Fruit fly (Drosophila melanogaster): ENCODE data around the gene Tsp86D.

Tsp86D gene

DNA sequence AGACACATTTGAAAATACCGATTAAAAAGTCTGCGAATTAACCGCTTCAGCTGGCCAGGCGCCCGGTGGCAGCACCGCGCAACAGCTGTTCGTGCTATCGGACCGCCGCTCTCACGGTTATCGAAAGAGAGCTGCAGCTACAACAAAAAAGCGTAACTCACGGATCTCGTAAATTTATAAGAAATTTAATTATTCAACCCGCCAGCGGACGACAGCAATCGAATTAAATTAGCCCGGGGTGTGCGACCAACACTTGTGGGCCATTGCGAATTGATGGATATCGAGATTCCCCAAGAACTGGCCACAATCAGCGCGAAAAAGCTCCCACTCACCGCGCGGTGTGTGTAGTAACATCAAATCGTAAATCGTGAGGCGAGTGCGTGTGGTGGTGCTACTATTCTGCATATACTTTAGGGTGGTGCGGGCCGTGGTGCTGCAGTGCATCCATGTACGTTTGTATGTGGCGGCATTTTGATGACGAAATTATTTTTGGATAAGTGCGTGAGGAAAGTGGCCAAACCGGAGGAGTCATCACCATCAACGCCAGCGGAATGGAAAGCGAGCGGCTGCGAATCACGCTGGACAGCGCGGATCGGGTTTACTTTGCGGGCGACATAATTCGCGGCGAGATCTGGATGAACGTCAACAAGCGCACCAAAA is 17.0 kb downstream of the Tsp86D start, which contains the start of gene Leash (continued):
- TF ChIP-seq HLH54F (GFP tag; optimal IDR thresholded peaks at IDR 0.05) (no peak), CG13287 (GFP tag; IDR thresholded peaks at IDR 0.05; ENCODE audit: partially characterized antibody) (peak; percentile 56), hbn (GFP tag; IDR thresholded peaks at IDR 0.05; ENCODE audit: partially characterized antibody) (peak; percentile 60; the same call in 1 of the 2 replicates), Ravus (GFP tag; IDR thresholded peaks at IDR 0.05) (no peak), crc (GFP tag; optimal IDR thresholded peaks at IDR 0.05) (no peak), Sox102F (GFP tag; optimal IDR thresholded peaks at IDR 0.05) (no peak), Lhr (GFP tag; optimal IDR thresholded peaks at IDR 0.05) (no peak), gfzf (GFP tag; optimal IDR thresholded peaks at IDR 0.05) (peak; percentile 36), Dref (GFP tag; IDR thresholded peaks at IDR 0.05) (peak; percentile 67), BEAF-32 (GFP tag; optimal IDR thresholded peaks at IDR 0.05) (peak; percentile 61), Mad (GFP tag; optimal IDR thresholded peaks at IDR 0.05) (no peak), trh (GFP tag; optimal IDR thresholded peaks at IDR 0.05) (no peak), pzg (GFP tag; optimal IDR thresholded peaks at IDR 0.05) (peak; percentile 46), CG10979 (tag; optimal IDR thresholded peaks at IDR 0.05) (no peak), CG12299 (tag; optimal IDR thresholded peaks at IDR 0.05) (no peak), CG12659 (GFP tag; optimal IDR thresholded peaks at IDR 0.05) (no peak), sna (GFP tag; IDR thresholded peaks at IDR 0.05; ENCODE audit: partially characterized antibody) (peak; percentile 51; the same call in 1 of the 2 replicates), CG8290 (GFP tag; optimal IDR thresholded peaks at IDR 0.05) (no peak), CG8290 (tag; optimal IDR thresholded peaks at IDR 0.05) (no peak), kay (GFP tag; optimal IDR thresholded peaks at IDR 0.05) (no peak), CG1647 (GFP tag; optimal IDR thresholded peaks at IDR 0.05) (no peak), Optix (GFP tag; IDR thresholded peaks at IDR 0.05) (0 out of 3 replicates have a peak, but pooled peaks have one; percentile 7), Scr (GFP tag; IDR thresholded peaks at IDR 0.05; ENCODE audit: partially characterized antibody) (peak; percentile 49), Pdp1 (GFP tag; optimal IDR thresholded peaks at IDR 0.05) (peak in 1 of 2 experiments; percentile 63), Ptx1 (GFP tag; IDR thresholded peaks at IDR 0.05) (no peak), CG10274 (GFP tag; optimal IDR thresholded peaks at IDR 0.05) (no peak), abd-A (tag; optimal IDR thresholded peaks at IDR 0.05) (peak; percentile 46), nerfin-1 (tag; optimal IDR thresholded peaks at IDR 0.05) (peak; percentile 34), crp (GFP tag; optimal IDR thresholded peaks at IDR 0.05) (peak; percentile 63 to 95), Fer1 (GFP tag; optimal IDR thresholded peaks at IDR 0.05) (peak; percentile 10), CG4820 (GFP tag; optimal IDR thresholded peaks at IDR 0.05) (no peak), Ets65A (GFP tag) (no peak), trem (tag; optimal IDR thresholded peaks at IDR 0.05) (peak; percentile 64), Oaz (GFP tag; IDR thresholded peaks at IDR 0.05) (no peak), pita (GFP tag; optimal IDR thresholded peaks at IDR 0.05) (no peak), az2 (GFP tag; optimal IDR thresholded peaks at IDR 0.05) (no peak), sima (GFP tag; optimal IDR thresholded peaks at IDR 0.05) (no peak), ato (GFP tag; IDR thresholded peaks at IDR 0.05; ENCODE audit: partially characterized antibody) (peak; percentile 31; the same call in 1 of the 2 replicates), CG8944 (GFP tag; optimal IDR thresholded peaks at IDR 0.05) (no peak), sug (tag; optimal IDR thresholded peaks at IDR 0.05) (no peak), Nf-YC (tag; optimal IDR thresholded peaks at IDR 0.05) (no peak), Bgb (GFP tag; IDR thresholded peaks at IDR 0.05; ENCODE audit: partially characterized antibody) (peak; percentile 30; the same call in 1 of the 2 replicates), Sry-δ (GFP tag; optimal IDR thresholded peaks at IDR 0.05) (peak; percentile 16), knrl (GFP tag; IDR thresholded peaks at IDR 0.05; ENCODE audit: partially characterized antibody) (peak; percentile 26; the same call in 1 of the 3 replicates), Mes4 (GFP tag; optimal IDR thresholded peaks at IDR 0.05) (no peak), cg (GFP tag; optimal IDR thresholded peaks at IDR 0.05) (peak; percentile 23), emc (GFP tag; optimal IDR thresholded peaks at IDR 0.05) (no peak), MTF-1 (GFP tag; optimal IDR thresholded peaks at IDR 0.05; ENCODE audit: borderline replicate concordance) (no peak)

All from whole organism, embryonic.